Worm (Caenorhabditis elegans) whole organism, late embryonic: ENCODE data around the gene calu-1.

Experiments
- ama-1 ChIP-seq: fragments of 150-350 bp; optimal IDR thresholded peaks from 2 replicates; lab custom pipeline; 2014
- ceh-18 ChIP-seq: sonication (generic microtip); optimal IDR thresholded peaks from 2 replicates; lab custom pipeline; 2016; ENCODE audit warnings: missing genetic modification characterization, missing compliant biosample characterization
- ceh-22 ChIP-seq: sonication (generic microtip); optimal IDR thresholded peaks from 2 replicates; lab custom pipeline; 2017; ENCODE audit warnings: missing biosample characterization, missing genetic modification characterization
- dmd-4 ChIP-seq: sonication (generic microtip); optimal IDR thresholded peaks from 2 replicates; lab custom pipeline; 2016; ENCODE audit warnings: borderline replicate concordance, missing genetic modification characterization, missing compliant biosample characterization
- dve-1 ChIP-seq: sonication (generic microtip); optimal IDR thresholded peaks from 2 replicates; lab custom pipeline; 2017; ENCODE audit warnings: antibody characterized with exemption, mild to moderate bottlenecking, missing genetic modification characterization, missing compliant biosample characterization
- elt-2 ChIP-seq: sonication (generic microtip); optimal IDR thresholded peaks from 2 replicates; lab custom pipeline; 2016; ENCODE audit warnings: missing genetic modification reagents, missing genetic modification characterization, missing compliant biosample characterization
- nfya-1 ChIP-seq: sonication (generic microtip); optimal IDR thresholded peaks from 2 replicates; lab custom pipeline; 2017; ENCODE audit warnings: missing genetic modification characterization, mild to moderate bottlenecking, missing compliant biosample characterization, antibody characterized with exemption, moderate library complexity
- nhr-232 ChIP-seq: sonication (generic microtip); optimal IDR thresholded peaks from 2 replicates; lab custom pipeline; 2016; ENCODE audit warnings: missing genetic modification characterization, missing compliant biosample characterization
- ref-2 ChIP-seq: sonication (generic microtip); optimal IDR thresholded peaks from 2 replicates; lab custom pipeline; 2016; ENCODE audit warnings: missing genetic modification characterization, missing compliant biosample characterization
- tbx-2 ChIP-seq: sonication (generic microtip); optimal IDR thresholded peaks from 2 replicates; lab custom pipeline; 2016; ENCODE audit warnings: missing genetic modification characterization, missing compliant biosample characterization
- ztf-16 ChIP-seq: sonication (generic microtip); optimal IDR thresholded peaks from 2 replicates; lab custom pipeline; 2017; ENCODE audit warnings: missing genetic modification characterization, missing compliant biosample characterization

- TF ChIP-seq nhr-232 (tag; lab: Kevin White, UChicago) = no peak
- TF ChIP-seq ztf-16 = no peak
- TF ChIP-seq ceh-22 (tag; lab: Kevin White, UChicago) = no peak
- TF ChIP-seq dve-1 (tag; lab: Kevin White, UChicago) = no peak
- TF ChIP-seq nfya-1 (tag; lab: Kevin White, UChicago) = no peak
- no peak for TF ChIP-seq elt-2 (tag; lab: Kevin White, UChicago)
- no peak for TF ChIP-seq tbx-2 (tag; lab: Kevin White, UChicago)
- no peak for TF ChIP-seq ref-2 (tag; lab: Kevin White, UChicago)
- no peak for TF ChIP-seq ceh-18 (tag; lab: Kevin White, UChicago)
- no peak for TF ChIP-seq ama-1
- TF ChIP-seq dmd-4 (tag; lab: Kevin White, UChicago) = no peak
Measured at ce11 chrX:4932023-4932422, 38.7 kb downstream of the calu-1 start.
